Fruit fly (Drosophila melanogaster) whole organism, wandering third instar larva: ENCODE results near the gene CG17549.

ENCODE experiments used
- CG32264 ChIP-seq: fragments of 200-800 bp; sonication (Bioruptor generic); optimal IDR thresholded peaks from 2 replicates; lab custom pipeline; 2016; ENCODE audit warnings: missing biosample characterization, missing genetic modification characterization
- OdsH ChIP-seq: fragments of 200-800 bp; sonication (Bioruptor generic); optimal IDR thresholded peaks from 2 replicates; lab custom pipeline; 2016; ENCODE audit warnings: missing biosample characterization, mild to moderate bottlenecking, missing genetic modification characterization
- Rel ChIP-seq, 2 experiments: fragments of 200-800 bp; sonication (Bioruptor generic) in 1 of 2; optimal IDR thresholded peaks; 2 replicates in 1 of 2; 3 replicates in 1 of 2; lab custom pipeline; 2016 to 2019; ENCODE audit warnings: mild to moderate bottlenecking in 2 of 2, missing biosample characterization in 2 of 2, missing genetic modification characterization in 2 of 2, moderate library complexity in 1 of 2
- h ChIP-seq: fragments of 200-800 bp; sonication (Bioruptor generic); optimal IDR thresholded peaks from 3 replicates; lab custom pipeline; 2016; ENCODE audit warnings: missing biosample characterization, mild to moderate bottlenecking, missing genetic modification characterization
- lola ChIP-seq: fragments of >200 bp; optimal IDR thresholded peaks from 2 replicates; lab custom pipeline; 2017; ENCODE audit warnings: missing biosample characterization, missing genetic modification characterization
- pan ChIP-seq: fragments of >200 bp; optimal IDR thresholded peaks from 2 replicates; lab custom pipeline; 2017

dm6 chr2L:19393703-19394210 lies 3.9 kb upstream of the CG17549 start, which contains the start of gene CG31798:
- no peak for TF ChIP-seq pan
- TF ChIP-seq Rel (GFP tag; optimal IDR thresholded peaks at IDR 0.05; lab: Kevin White, UChicago): no peak
- no peak for TF ChIP-seq Rel (tag; optimal IDR thresholded peaks at IDR 0.05; lab: Kevin White, UChicago)
- TF ChIP-seq OdsH (GFP tag; lab: Kevin White, UChicago): no peak
- TF ChIP-seq CG32264 (GFP tag; lab: Kevin White, UChicago): no peak
- no peak for TF ChIP-seq h (GFP tag; lab: Kevin White, UChicago)
- no peak for TF ChIP-seq lola
